Fruit fly (Drosophila melanogaster): Measurements from ENCODE around the gene cav.

- TF ChIP-seq dac (GFP tag; optimal IDR thresholded peaks at IDR 0.05) = no peak
- no peak for TF ChIP-seq fkh (GFP tag; optimal IDR thresholded peaks at IDR 0.05)
- TF ChIP-seq Eip75B (GFP tag; optimal IDR thresholded peaks at IDR 0.05) = peak; percentile 62
- peak; percentile 43 for TF ChIP-seq CG4318 (GFP tag; optimal IDR thresholded peaks at IDR 0.05)
- no peak for TF ChIP-seq CG31627 (GFP tag; optimal IDR thresholded peaks at IDR 0.05)
- TF ChIP-seq CG6276 (GFP tag; optimal IDR thresholded peaks at IDR 0.05) = peak; percentile 52
Observed at dm6 chr3R:24261380-24262021, 40.6 kb downstream of the cav start.

Data from whole organism, prepupa.